Comparison of ENCODE assay signal across 4 worm cellular contexts in genomic region chrV:6230629-6231229, ce11.
A peak's percentile ranks its signal among the peaks of the same experiment; 100 is the strongest.
TF ChIP-seq lines count a peak whose summit lies in the region.

No protein-coding gene starts in this region.

TF ChIP-seq in whole organism, L1 larva, 84 proteins besides CTCF, POLR2A, EP300 and RAD21 (continued from another document and continues in another):
- TF ChIP-seq elt-2 (tag; optimal IDR thresholded peaks at IDR 0.05; lab: Kevin White, UChicago) = peak; percentile 37
- peak; percentile 24 for TF ChIP-seq xbp-1 (tag; optimal IDR thresholded peaks at IDR 0.05; lab: Kevin White, UChicago)
- TF ChIP-seq pax-3 (tag; optimal IDR thresholded peaks at IDR 0.05; lab: Kevin White, UChicago) = no peak
- no peak for TF ChIP-seq mef-2 (tag; optimal IDR thresholded peaks at IDR 0.05; lab: Kevin White, UChicago)
- TF ChIP-seq nhr-12 (tag; optimal IDR thresholded peaks at IDR 0.05; lab: Kevin White, UChicago) = no peak
- TF ChIP-seq efl-1 (optimal IDR thresholded peaks at IDR 0.05; lab: Kevin White, UChicago) = peak in 1 of 2 experiments; percentile 2
- peak in 1 of 2 experiments; percentile 90 for TF ChIP-seq efl-1 (GFP tag; optimal IDR thresholded peaks at IDR 0.05 in 1 of 2; lab: Kevin White, UChicago)
- no peak for TF ChIP-seq alr-1 (tag; optimal IDR thresholded peaks at IDR 0.05; lab: Kevin White, UChicago; ENCODE audit: borderline replicate concordance)
- no peak for TF ChIP-seq hlh-17 (GFP tag; optimal IDR thresholded peaks at IDR 0.05; lab: Kevin White, UChicago; ENCODE audit: borderline replicate concordance)
- no peak for TF ChIP-seq ceh-63 (GFP tag; optimal IDR thresholded peaks at IDR 0.05; lab: Kevin White, UChicago)
- no peak for TF ChIP-seq nhr-28 (tag; optimal IDR thresholded peaks at IDR 0.05; lab: Kevin White, UChicago)
- TF ChIP-seq fkh-4 (tag; optimal IDR thresholded peaks at IDR 0.05; lab: Kevin White, UChicago; ENCODE audit: borderline replicate concordance) = no peak
- peak; percentile 18 for TF ChIP-seq fkh-8 (tag; optimal IDR thresholded peaks at IDR 0.05; lab: Kevin White, UChicago)
- TF ChIP-seq lin-15B (tag; optimal IDR thresholded peaks at IDR 0.05; lab: Kevin White, UChicago) = no peak
- TF ChIP-seq vab-15 (tag; optimal IDR thresholded peaks at IDR 0.05; lab: Kevin White, UChicago) = no peak
- TF ChIP-seq ama-1 (optimal IDR thresholded peaks at IDR 0.05; lab: Kevin White, UChicago) = no peak
- no peak for TF ChIP-seq aha-1 (tag; optimal IDR thresholded peaks at IDR 0.05; lab: Kevin White, UChicago)
- peak; percentile 79 for TF ChIP-seq lin-14 (GFP tag; optimal IDR thresholded peaks at IDR 0.05; lab: Kevin White, UChicago)
- 0 out of 2 replicates have a peak, but pooled peaks have one; percentile 25 for TF ChIP-seq grh-1 (GFP tag; IDR thresholded peaks at IDR 0.05; lab: Robert Waterston, UW)
- TF ChIP-seq C34B4.2 (tag; optimal IDR thresholded peaks at IDR 0.05; lab: Kevin White, UChicago) = no peak
- TF ChIP-seq blmp-1 (tag; optimal IDR thresholded peaks at IDR 0.05; lab: Kevin White, UChicago) = peak; percentile 13
- no peak for TF ChIP-seq nhr-77 (tag; optimal IDR thresholded peaks at IDR 0.05; lab: Kevin White, UChicago)
- no peak for TF ChIP-seq isw-1 (GFP tag; IDR thresholded peaks at IDR 0.05; lab: Robert Waterston, UW)
- TF ChIP-seq efl-3 (GFP tag; optimal IDR thresholded peaks at IDR 0.05; lab: Kevin White, UChicago) = no peak
- TF ChIP-seq sup-37 (GFP tag; optimal IDR thresholded peaks at IDR 0.05; lab: Kevin White, UChicago) = no peak
- no peak for TF ChIP-seq ceh-8 (GFP tag; optimal IDR thresholded peaks at IDR 0.05; lab: Kevin White, UChicago)
- TF ChIP-seq rnt-1 (tag; optimal IDR thresholded peaks at IDR 0.05; lab: Kevin White, UChicago) = no peak
- peak; percentile 35 for TF ChIP-seq nhr-47 (tag; optimal IDR thresholded peaks at IDR 0.05; lab: Kevin White, UChicago)
- TF ChIP-seq Y116A8C.19 (tag; optimal IDR thresholded peaks at IDR 0.05; lab: Kevin White, UChicago; ENCODE audit: borderline replicate concordance) = no peak
- peak; percentile 36 for TF ChIP-seq swsn-7 (tag; optimal IDR thresholded peaks at IDR 0.05; lab: Kevin White, UChicago)
- TF ChIP-seq unc-86 (tag; optimal IDR thresholded peaks at IDR 0.05; lab: Kevin White, UChicago) = no peak
- TF ChIP-seq snu-23 (GFP tag; optimal IDR thresholded peaks at IDR 0.05; lab: Kevin White, UChicago) = peak; percentile 1
- TF ChIP-seq fkh-10 (GFP tag; optimal IDR thresholded peaks at IDR 0.05; lab: Kevin White, UChicago) = no peak

TF ChIP-seq in whole organism, L2 larva, 48 proteins besides CTCF, POLR2A, EP300 and RAD21 (continued from another document):
- TF ChIP-seq nhr-25 (tag; optimal IDR thresholded peaks at IDR 0.05; lab: Kevin White, UChicago) (peak; percentile 10), sma-9 (GFP tag; optimal IDR thresholded peaks at IDR 0.05; lab: Kevin White, UChicago) (peak; percentile 48), sma-9 (tag; optimal IDR thresholded peaks at IDR 0.05; lab: Kevin White, UChicago) (no peak), lin-13 (GFP tag; optimal IDR thresholded peaks at IDR 0.05; lab: Kevin White, UChicago) (no peak), nhr-129 (tag; optimal IDR thresholded peaks at IDR 0.05; lab: Kevin White, UChicago) (no peak), peb-1 (tag; optimal IDR thresholded peaks at IDR 0.05; lab: Kevin White, UChicago) (no peak), skn-1 (tag; optimal IDR thresholded peaks at IDR 0.05; lab: Kevin White, UChicago) (no peak), nhr-21 (tag; optimal IDR thresholded peaks at IDR 0.05; lab: Kevin White, UChicago) (no peak), unc-62 (GFP tag; optimal IDR thresholded peaks at IDR 0.05; lab: Kevin White, UChicago) (no peak), ceh-82 (tag; optimal IDR thresholded peaks at IDR 0.05; lab: Kevin White, UChicago) (no peak), nhr-237 (tag; optimal IDR thresholded peaks at IDR 0.05; lab: Kevin White, UChicago) (no peak), Y55F3AM.14 (GFP tag; optimal IDR thresholded peaks at IDR 0.05; lab: Kevin White, UChicago) (no peak), alr-1 (tag; optimal IDR thresholded peaks at IDR 0.05; lab: Kevin White, UChicago) (no peak), sma-3 (GFP tag; optimal IDR thresholded peaks at IDR 0.05; lab: Kevin White, UChicago) (no peak), lin-11 (tag; optimal IDR thresholded peaks at IDR 0.05; lab: Kevin White, UChicago) (no peak)

TF ChIP-seq in whole organism, L3 larva, 47 proteins besides CTCF, POLR2A, EP300 and RAD21 (continued from another document):
- no peak for TF ChIP-seq aly-2 (tag; optimal IDR thresholded peaks at IDR 0.05; lab: Kevin White, UChicago)
- peak; percentile 28 for TF ChIP-seq ama-1 (optimal IDR thresholded peaks at IDR 0.05; lab: Kevin White, UChicago)
- no peak for TF ChIP-seq lin-39 (tag; optimal IDR thresholded peaks at IDR 0.05; lab: Kevin White, UChicago)
- TF ChIP-seq nhr-77 (tag; optimal IDR thresholded peaks at IDR 0.05; lab: Kevin White, UChicago) = no peak
- no peak for TF ChIP-seq nhr-23 (tag; optimal IDR thresholded peaks at IDR 0.05; lab: Kevin White, UChicago)
- no peak for TF ChIP-seq ztf-4 (tag; optimal IDR thresholded peaks at IDR 0.05; lab: Kevin White, UChicago)
- TF ChIP-seq ceh-28 (tag; optimal IDR thresholded peaks at IDR 0.05; lab: Kevin White, UChicago) = no peak
- TF ChIP-seq fkh-10 (GFP tag; optimal IDR thresholded peaks at IDR 0.05; lab: Kevin White, UChicago) = no peak
- TF ChIP-seq daf-12 (tag; optimal IDR thresholded peaks at IDR 0.05; lab: Kevin White, UChicago) = no peak

TF ChIP-seq in whole organism, L4 larva, 104 proteins besides CTCF, POLR2A, EP300 and RAD21 (continued from another document):
- 0 out of 2 replicates have a peak, but pooled peaks have one; percentile 28 for TF ChIP-seq php-3 (GFP tag; IDR thresholded peaks at IDR 0.05; lab: Robert Waterston, UW)
- peak; percentile 30 for TF ChIP-seq mes-2 (tag; optimal IDR thresholded peaks at IDR 0.05; lab: Kevin White, UChicago; ENCODE audit: poor library complexity, severe bottlenecking)
- TF ChIP-seq mdl-1 (tag; optimal IDR thresholded peaks at IDR 0.05; lab: Kevin White, UChicago) = no peak
- peak; percentile 41 for TF ChIP-seq rbr-2 (tag; optimal IDR thresholded peaks at IDR 0.05; lab: Kevin White, UChicago)
- TF ChIP-seq ceh-44 (GFP tag; IDR thresholded peaks at IDR 0.05; lab: Robert Waterston, UW) = no peak
- no peak for TF ChIP-seq gei-8 (GFP tag; optimal IDR thresholded peaks at IDR 0.05; lab: Kevin White, UChicago)
- no peak for TF ChIP-seq set-16 (GFP tag; IDR thresholded peaks at IDR 0.05; lab: Robert Waterston, UW)
- TF ChIP-seq ZK337.2 (GFP tag; IDR thresholded peaks at IDR 0.05; lab: Robert Waterston, UW) = no peak
- no peak for TF ChIP-seq daf-12 (tag; optimal IDR thresholded peaks at IDR 0.05; lab: Kevin White, UChicago)
- TF ChIP-seq dmd-6 (GFP tag; IDR thresholded peaks at IDR 0.05; lab: Robert Waterston, UW) = peak; percentile 73
- TF ChIP-seq tra-1 (GFP tag; IDR thresholded peaks at IDR 0.05; lab: Robert Waterston, UW) = no peak
- peak; percentile 38; the same call in 1 of the 2 replicates for TF ChIP-seq T26A8.4 (GFP tag; IDR thresholded peaks at IDR 0.05; lab: Robert Waterston, UW)
- peak; percentile 22 for TF ChIP-seq pqm-1 (tag; optimal IDR thresholded peaks at IDR 0.05; lab: Kevin White, UChicago)
- no peak for TF ChIP-seq T20F7.1 (GFP tag; optimal IDR thresholded peaks at IDR 0.05; lab: Kevin White, UChicago)
- no peak for TF ChIP-seq daf-8 (GFP tag; IDR thresholded peaks at IDR 0.05; lab: Robert Waterston, UW)
- TF ChIP-seq dpl-1 (GFP tag; optimal IDR thresholded peaks at IDR 0.05; lab: Kevin White, UChicago) = no peak
- peak; percentile 22 for TF ChIP-seq nhr-28 (tag; optimal IDR thresholded peaks at IDR 0.05; lab: Kevin White, UChicago)
- peak; percentile 74 for TF ChIP-seq hlh-11 (tag; optimal IDR thresholded peaks at IDR 0.05; lab: Kevin White, UChicago)
- TF ChIP-seq spr-1 (tag; optimal IDR thresholded peaks at IDR 0.05; lab: Kevin White, UChicago) = no peak
- no peak for TF ChIP-seq madf-9 (GFP tag; conservative IDR thresholded peaks at IDR 0.05; lab: Robert Waterston, UW)
- no peak for TF ChIP-seq nhr-77 (tag; optimal IDR thresholded peaks at IDR 0.05; lab: Kevin White, UChicago)
- no peak for TF ChIP-seq lin-38 (GFP tag; IDR thresholded peaks at IDR 0.05; lab: Robert Waterston, UW)
- TF ChIP-seq R02D3.7 (tag; optimal IDR thresholded peaks at IDR 0.05; lab: Kevin White, UChicago) = no peak
- TF ChIP-seq hif-1 (tag; optimal IDR thresholded peaks at IDR 0.05; lab: Kevin White, UChicago) = peak in 1 of 2 experiments; percentile 22
- TF ChIP-seq dve-1 (tag; optimal IDR thresholded peaks at IDR 0.05; lab: Kevin White, UChicago; ENCODE audit: insufficient read depth) = peak; percentile 73
